Worm (Caenorhabditis elegans) whole organism, mixed stage, embryonic: ENCODE measurements around the gene K08D8.5.

Experiments
- M03D4.4 ChIP-seq: sonication (generic microtip); optimal IDR thresholded peaks from 2 replicates; lab custom pipeline; 2017; ENCODE audit warnings: mild to moderate bottlenecking, missing genetic modification characterization, missing compliant biosample characterization
- bed-3 ChIP-seq: fragments of 200-800 bp; sonication (Bioruptor generic); optimal IDR thresholded peaks from 3 replicates; lab custom pipeline; 2018; ENCODE audit warnings: mild to moderate bottlenecking, missing genetic modification characterization, moderate library complexity, missing compliant biosample characterization
- blmp-1 ChIP-seq: fragments of 150-350 bp; optimal IDR thresholded peaks from 2 replicates; lab custom pipeline; 2014; ENCODE audit warnings: missing biosample characterization, missing genetic modification characterization
- ceh-39 ChIP-seq: fragments of 150-350 bp; optimal IDR thresholded peaks from 2 replicates; lab custom pipeline; 2014; ENCODE audit warnings: missing biosample characterization, missing genetic modification characterization
- ceh-43 ChIP-seq: fragments of 200-800 bp; sonication (Bioruptor generic); optimal IDR thresholded peaks from 2 replicates; lab custom pipeline; 2018; ENCODE audit warnings: mild to moderate bottlenecking, missing genetic modification characterization, moderate library complexity, missing compliant biosample characterization
- ceh-83 ChIP-seq: fragments of 200-800 bp; sonication (Bioruptor generic); optimal IDR thresholded peaks from 2 replicates; lab custom pipeline; 2018; ENCODE audit warnings: mild to moderate bottlenecking, missing genetic modification characterization, missing compliant biosample characterization
- ces-1 ChIP-seq: fragments of 150-350 bp; optimal IDR thresholded peaks from 2 replicates; lab custom pipeline; 2014; ENCODE audit warnings: missing biosample characterization, missing genetic modification reagents, missing genetic modification characterization
- cnd-1 ChIP-seq: fragments of 200-800 bp; sonication (Bioruptor generic); optimal IDR thresholded peaks from 2 replicates; lab custom pipeline; 2018; ENCODE audit warnings: mild to moderate bottlenecking, missing genetic modification characterization, missing compliant biosample characterization
- elt-3 ChIP-seq: fragments of 150-350 bp; optimal IDR thresholded peaks from 2 replicates; lab custom pipeline; 2014; ENCODE audit warnings: missing biosample characterization, missing genetic modification characterization
- flh-1 ChIP-seq: fragments of 200-800 bp; sonication (Bioruptor generic); optimal IDR thresholded peaks from 2 replicates; lab custom pipeline; 2018; ENCODE audit warnings: mild to moderate bottlenecking, missing genetic modification characterization, moderate library complexity, missing compliant biosample characterization
- ham-2 ChIP-seq: fragments of 200-800 bp; sonication (Bioruptor generic); optimal IDR thresholded peaks from 2 replicates; lab custom pipeline; 2018; ENCODE audit warnings: mild to moderate bottlenecking, missing genetic modification characterization, missing compliant biosample characterization
- hlh-1 ChIP-seq: fragments of 150-350 bp; optimal IDR thresholded peaks from 2 replicates; lab custom pipeline; 2014; ENCODE audit warnings: missing biosample characterization, missing genetic modification reagents, missing genetic modification characterization
- lin-13 ChIP-seq: fragments of 150-350 bp; optimal IDR thresholded peaks from 2 replicates; lab custom pipeline; 2014; ENCODE audit warnings: missing biosample characterization, missing genetic modification characterization
- lin-32 ChIP-seq: fragments of 200-800 bp; sonication (Bioruptor generic); optimal IDR thresholded peaks from 2 replicates; lab custom pipeline; 2018; ENCODE audit warnings: mild to moderate bottlenecking, missing genetic modification characterization, missing compliant biosample characterization
- lsy-2 ChIP-seq: fragments of 150-350 bp; optimal IDR thresholded peaks from 2 replicates; lab custom pipeline; 2014; ENCODE audit warnings: missing biosample characterization, missing genetic modification characterization
- mab-5 ChIP-seq: fragments of 150-350 bp; optimal IDR thresholded peaks from 2 replicates; lab custom pipeline; 2014; ENCODE audit warnings: missing biosample characterization, missing genetic modification characterization
- mls-2 ChIP-seq: sonication (generic microtip); optimal IDR thresholded peaks from 2 replicates; lab custom pipeline; 2016; ENCODE audit warnings: mild to moderate bottlenecking, missing genetic modification characterization, moderate library complexity, missing compliant biosample characterization
- nhr-12 ChIP-seq: fragments of 150-350 bp; optimal IDR thresholded peaks from 2 replicates; lab custom pipeline; 2014; ENCODE audit warnings: missing biosample characterization, missing genetic modification characterization
- nhr-237 ChIP-seq: fragments of 150-350 bp; optimal IDR thresholded peaks from 2 replicates; lab custom pipeline; 2014; ENCODE audit warnings: missing biosample characterization, missing genetic modification characterization
- nhr-28 ChIP-seq: fragments of 150-350 bp; optimal IDR thresholded peaks from 2 replicates; lab custom pipeline; 2014; ENCODE audit warnings: missing biosample characterization, missing genetic modification characterization
- nhr-76 ChIP-seq: sonication (generic microtip); optimal IDR thresholded peaks from 2 replicates; lab custom pipeline; 2017; ENCODE audit warnings: missing biosample characterization, missing genetic modification characterization
- sem-2 ChIP-seq: fragments of 200-800 bp; sonication (Bioruptor generic); optimal IDR thresholded peaks from 2 replicates; lab custom pipeline; 2018; ENCODE audit warnings: mild to moderate bottlenecking, missing genetic modification characterization, missing compliant biosample characterization
- snpc-4 ChIP-seq: fragments of 150-350 bp; optimal IDR thresholded peaks from 2 replicates; lab custom pipeline; 2014; ENCODE audit warnings: missing biosample characterization, missing genetic modification characterization
- sptf-1 ChIP-seq: sonication (generic microtip); optimal IDR thresholded peaks from 2 replicates; lab custom pipeline; 2017; ENCODE audit warnings: mild to moderate bottlenecking, missing genetic modification characterization, moderate library complexity, missing compliant biosample characterization
- tbx-8 ChIP-seq: fragments of 200-800 bp; sonication (Bioruptor generic); optimal IDR thresholded peaks from 2 replicates; lab custom pipeline; 2018; ENCODE audit warnings: mild to moderate bottlenecking, missing genetic modification characterization, moderate library complexity, missing compliant biosample characterization
- unc-39 ChIP-seq: fragments of 150-350 bp; optimal IDR thresholded peaks from 2 replicates; lab custom pipeline; 2014; ENCODE audit warnings: missing biosample characterization, missing genetic modification characterization
- unc-62 ChIP-seq: fragments of 150-350 bp; optimal IDR thresholded peaks from 2 replicates; lab custom pipeline; 2014; ENCODE audit warnings: missing biosample characterization, missing genetic modification reagents, missing genetic modification characterization
- zip-8 ChIP-seq: fragments of 150-350 bp; optimal IDR thresholded peaks from 2 replicates; lab custom pipeline; 2014; ENCODE audit warnings: missing biosample characterization, missing genetic modification characterization
- ztf-11 ChIP-seq: fragments of 150-350 bp; optimal IDR thresholded peaks from 2 replicates; lab custom pipeline; 2014; ENCODE audit warnings: missing biosample characterization, missing genetic modification characterization

K08D8.5 gene

DNA sequence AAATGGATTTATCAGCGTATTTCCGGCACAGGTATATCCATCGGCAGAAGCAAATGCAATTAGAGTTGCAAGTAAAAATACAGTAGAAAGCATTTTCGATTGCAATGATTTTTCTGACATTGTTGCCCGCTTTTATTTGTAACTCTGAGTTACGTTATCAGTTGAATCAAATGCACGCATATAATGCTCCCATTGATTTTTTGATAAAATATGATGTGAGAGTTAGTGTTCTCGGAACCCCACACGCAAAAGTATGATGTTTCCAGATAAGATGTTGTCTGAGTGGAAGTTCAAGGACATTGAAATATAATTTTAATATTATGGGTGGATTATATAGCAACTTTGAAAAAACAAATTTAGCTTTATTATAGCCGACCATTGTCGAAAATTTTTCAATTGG lies at the start of gene K08D8.5:
Gene K08D8.5, minus strand, starts transcription at position 140 of the 400 bp plus-strand sequence.
- TF ChIP-seq nhr-12 (tag; lab: Kevin White, UChicago) (no peak), tbx-8 (GFP tag; lab: Kevin White, UChicago) (no peak), bed-3 (GFP tag; lab: Kevin White, UChicago) (no peak), ceh-83 (no peak), cnd-1 (tag; lab: Kevin White, UChicago) (no peak), flh-1 (GFP tag; lab: Kevin White, UChicago) (no peak), nhr-76 (tag; lab: Kevin White, UChicago) (no peak), lsy-2 (no peak), mls-2 (tag; lab: Kevin White, UChicago) (no peak), nhr-28 (no peak)
- TF ChIP-seq, all 35 proteins: peak for 0

ce11 chrIV:12960136-12960535 lies 48.2 kb upstream of the K08D8.5 start, which contains the start of gene F55G11.7:
Gene F55G11.7, plus strand, starts transcription at chrIV:12960436.
- TF ChIP-seq M03D4.4 (tag; lab: Kevin White, UChicago) (no peak), tbx-8 (GFP tag; lab: Kevin White, UChicago) (no peak), cnd-1 (tag; lab: Kevin White, UChicago) (no peak), mls-2 (tag; lab: Kevin White, UChicago) (no peak), snpc-4 (tag; lab: Kevin White, UChicago) (no peak), nhr-76 (tag; lab: Kevin White, UChicago) (no peak), flh-1 (GFP tag; lab: Kevin White, UChicago) (no peak), ham-2 (GFP tag; lab: Kevin White, UChicago) (no peak), nhr-28 (no peak), sptf-1 (tag; lab: Kevin White, UChicago) (no peak)

ce11 chrIV:12957730-12958129 lies 45.8 kb upstream of the K08D8.5 start, which contains the start of gene F55G11.6:
Gene F55G11.6, plus strand, starts transcription at chrIV:12958030.
- no peak for TF ChIP-seq ztf-11 (tag; lab: Kevin White, UChicago)
- TF ChIP-seq ham-2 (GFP tag; lab: Kevin White, UChicago): no peak
- no peak for TF ChIP-seq ceh-39 (tag; lab: Kevin White, UChicago)
- no peak for TF ChIP-seq sptf-1 (tag; lab: Kevin White, UChicago)
- TF ChIP-seq nhr-76 (tag; lab: Kevin White, UChicago): no peak
- no peak for TF ChIP-seq ceh-43 (GFP tag; lab: Kevin White, UChicago)
- TF ChIP-seq nhr-237: no peak
- TF ChIP-seq ceh-83: no peak
- no peak for TF ChIP-seq zip-8
- TF ChIP-seq elt-3: no peak
- no peak for TF ChIP-seq mls-2 (tag; lab: Kevin White, UChicago)
- no peak for TF ChIP-seq unc-39 (tag; lab: Kevin White, UChicago)
- no peak for TF ChIP-seq lin-13 (tag; lab: Kevin White, UChicago)
- TF ChIP-seq mab-5 (tag; lab: Kevin White, UChicago): no peak

- TF ChIP-seq nhr-12 (tag; lab: Kevin White, UChicago) (no peak), lsy-2 (no peak), nhr-237 (no peak), ham-2 (GFP tag; lab: Kevin White, UChicago) (no peak), unc-39 (tag; lab: Kevin White, UChicago) (no peak), lin-13 (tag; lab: Kevin White, UChicago) (no peak), blmp-1 (tag; lab: Kevin White, UChicago) (no peak), ceh-43 (GFP tag; lab: Kevin White, UChicago) (no peak), cnd-1 (tag; lab: Kevin White, UChicago) (no peak), sem-2 (no peak)
Measured at ce11 chrIV:12948470-12948869, 36.5 kb upstream of the K08D8.5 start, which contains the start of gene F55G11.10. Gene F55G11.10, plus strand, starts transcription at chrIV:12948770.

ce11 chrIV:12946488-12946887 lies 34.6 kb upstream of the K08D8.5 start, which contains the start of gene F55G11.1:
Gene F55G11.1, minus strand, starts transcription at chrIV:12946588.
- no peak for TF ChIP-seq bed-3 (GFP tag; lab: Kevin White, UChicago)
- TF ChIP-seq unc-62: no peak
- no peak for TF ChIP-seq ceh-83
- no peak for TF ChIP-seq lin-32 (GFP tag; lab: Kevin White, UChicago)
- no peak for TF ChIP-seq nhr-237
- TF ChIP-seq mab-5 (tag; lab: Kevin White, UChicago): no peak
- no peak for TF ChIP-seq tbx-8 (GFP tag; lab: Kevin White, UChicago)
- no peak for TF ChIP-seq lin-13 (tag; lab: Kevin White, UChicago)
- no peak for TF ChIP-seq flh-1 (GFP tag; lab: Kevin White, UChicago)
- TF ChIP-seq ceh-39 (tag; lab: Kevin White, UChicago): no peak
- no peak for TF ChIP-seq nhr-12 (tag; lab: Kevin White, UChicago)
- no peak for TF ChIP-seq ces-1
- TF ChIP-seq sptf-1 (tag; lab: Kevin White, UChicago): no peak
- no peak for TF ChIP-seq unc-39 (tag; lab: Kevin White, UChicago)
- TF ChIP-seq sem-2: no peak
- TF ChIP-seq hlh-1 (tag; lab: Kevin White, UChicago): no peak
- TF ChIP-seq zip-8: no peak
